Fruit fly (Drosophila melanogaster) whole organism, embryonic: ENCODE results near the gene pico.
A peak's percentile ranks its signal among the peaks of the same experiment; 100 is the strongest.

Experiments used
- Aef1 ChIP-seq: fragments of 200-800 bp; sonication (Bioruptor generic); IDR thresholded peaks from 3 replicates; pipeline ENCODE4 v1.3.6; 2022; ENCODE audit warnings: missing biosample characterization, missing genetic modification characterization
- BEAF-32 ChIP-seq: fragments of 200-800 bp; sonication (Bioruptor generic); optimal IDR thresholded peaks from 3 replicates; lab custom pipeline; 2017; ENCODE audit warnings: missing biosample characterization, missing genetic modification characterization, mild to moderate bottlenecking, moderate library complexity, missing genetic modification reagents
- Bdp1 ChIP-seq: fragments of 200-800 bp; sonication (Bioruptor generic); optimal IDR thresholded peaks from 3 replicates; lab custom pipeline; 2016; ENCODE audit warnings: missing biosample characterization, missing genetic modification characterization
- Blimp-1 ChIP-seq: fragments of 200-800 bp; sonication (Bioruptor generic); optimal IDR thresholded peaks from 3 replicates; lab custom pipeline; 2018; ENCODE audit warnings: missing biosample characterization, missing genetic modification characterization, mild to moderate bottlenecking, moderate library complexity, missing genetic modification reagents
- C15 ChIP-seq: fragments of 200-800 bp; sonication (Bioruptor generic); IDR thresholded peaks from 3 replicates; pipeline ENCODE4 v1.3.6; 2022; ENCODE audit warnings: missing biosample characterization, missing genetic modification characterization
- CG12071 ChIP-seq: fragments of 200-800 bp; sonication (Bioruptor generic); optimal IDR thresholded peaks from 3 replicates; lab custom pipeline; 2018; ENCODE audit warnings: missing biosample characterization, mild to moderate bottlenecking, missing genetic modification characterization
- CG12155 ChIP-seq: fragments of 200-800 bp; sonication (Bioruptor generic); optimal IDR thresholded peaks from 3 replicates; lab custom pipeline; 2016; ENCODE audit warnings: missing biosample characterization, missing genetic modification characterization
- CG14710 ChIP-seq: fragments of 200-800 bp; sonication (Bioruptor generic); optimal IDR thresholded peaks from 3 replicates; lab custom pipeline; 2019; ENCODE audit warnings: missing biosample characterization, mild to moderate bottlenecking, missing genetic modification characterization, moderate library complexity
- CG1603 ChIP-seq: fragments of 200-800 bp; sonication (Bioruptor generic); optimal IDR thresholded peaks from 2 replicates; lab custom pipeline; 2019; ENCODE audit warnings: missing biosample characterization, mild to moderate bottlenecking, missing genetic modification characterization, moderate library complexity
- CG16815 ChIP-seq: fragments of 200-800 bp; sonication (Bioruptor generic); optimal IDR thresholded peaks from 3 replicates; lab custom pipeline; 2017; ENCODE audit warnings: missing biosample characterization, mild to moderate bottlenecking, missing genetic modification characterization
- CG1792 ChIP-seq: fragments of 200-800 bp; sonication (Bioruptor generic); optimal IDR thresholded peaks from 2 replicates; lab custom pipeline; 2016; ENCODE audit warnings: missing biosample characterization, missing genetic modification characterization
- CG32532 ChIP-seq: fragments of 200-800 bp; sonication (Bioruptor generic); IDR thresholded peaks from 2 replicates; pipeline ENCODE4 v1.3.6; 2022; ENCODE audit warnings: missing biosample characterization, missing genetic modification characterization
- CG3407 ChIP-seq: fragments of 200-800 bp; sonication (Bioruptor generic); optimal IDR thresholded peaks from 2 replicates; lab custom pipeline; 2018; ENCODE audit warnings: missing biosample characterization, mild to moderate bottlenecking, missing genetic modification characterization
- CG34376 ChIP-seq: fragments of 200-800 bp; sonication (Bioruptor generic); optimal IDR thresholded peaks from 2 replicates; lab custom pipeline; 2018; ENCODE audit warnings: missing biosample characterization, mild to moderate bottlenecking, missing genetic modification characterization
- CG4707 ChIP-seq: fragments of 200-800 bp; sonication (Bioruptor generic); optimal IDR thresholded peaks from 2 replicates; lab custom pipeline; 2018; ENCODE audit warnings: missing biosample characterization, mild to moderate bottlenecking, missing genetic modification characterization, moderate library complexity
- CG7839 ChIP-seq: fragments of 200-800 bp; sonication (Bioruptor generic); optimal IDR thresholded peaks from 3 replicates; lab custom pipeline; 2018; ENCODE audit warnings: missing biosample characterization, mild to moderate bottlenecking, missing genetic modification characterization, moderate library complexity
- CG8944 ChIP-seq: fragments of 200-800 bp; sonication (Bioruptor generic); optimal IDR thresholded peaks from 3 replicates; lab custom pipeline; 2016; ENCODE audit warnings: missing biosample characterization, missing genetic modification characterization
- CHES-1-like ChIP-seq: fragments of 200-800 bp; sonication (Bioruptor generic); optimal IDR thresholded peaks from 2 replicates; lab custom pipeline; 2016; ENCODE audit warnings: missing biosample characterization, missing genetic modification characterization
- CkIIα-i1 ChIP-seq: fragments of 200-800 bp; sonication (Bioruptor generic); IDR thresholded peaks from 2 replicates; pipeline ENCODE4 v1.3.6; 2022; ENCODE audit warnings: missing biosample characterization, missing genetic modification characterization
- D19A ChIP-seq: fragments of 200-800 bp; optimal IDR thresholded peaks from 3 replicates; lab custom pipeline; 2019; ENCODE audit warnings: missing biosample characterization, mild to moderate bottlenecking, missing genetic modification characterization, moderate library complexity
- Doc3 ChIP-seq: fragments of 200-800 bp; sonication (Bioruptor generic); IDR thresholded peaks from 3 replicates; pipeline ENCODE4 v1.3.6; 2022; ENCODE audit warnings: missing biosample characterization, missing genetic modification characterization; ENCODE audit not compliant: partially characterized antibody
- Dref ChIP-seq: fragments of 200-800 bp; sonication (Bioruptor generic); IDR thresholded peaks from 2 replicates; pipeline ENCODE4 v1.3.6; 2022; ENCODE audit warnings: missing biosample characterization, missing genetic modification characterization
- HmgZ ChIP-seq: fragments of 200-800 bp; sonication (Bioruptor generic); optimal IDR thresholded peaks from 2 replicates; lab custom pipeline; 2018; ENCODE audit warnings: missing biosample characterization, mild to moderate bottlenecking, missing genetic modification characterization
- Hmr ChIP-seq: fragments of 200-800 bp; sonication (Bioruptor generic); optimal IDR thresholded peaks from 3 replicates; lab custom pipeline; 2017; ENCODE audit warnings: mild to moderate bottlenecking, missing biosample characterization, missing genetic modification reagents, missing genetic modification characterization
- MESR4 ChIP-seq: fragments of 200-800 bp; sonication (Bioruptor generic); optimal IDR thresholded peaks from 2 replicates; lab custom pipeline; 2018; ENCODE audit warnings: missing biosample characterization, mild to moderate bottlenecking, missing genetic modification characterization, moderate library complexity
- Meics ChIP-seq: fragments of 200-800 bp; sonication (Bioruptor generic); optimal IDR thresholded peaks from 2 replicates; lab custom pipeline; 2017; ENCODE audit warnings: missing biosample characterization, mild to moderate bottlenecking, missing genetic modification characterization
- Sox102F ChIP-seq: fragments of 200-800 bp; sonication (Bioruptor generic); optimal IDR thresholded peaks from 2 replicates; lab custom pipeline; 2018; ENCODE audit warnings: missing biosample characterization, mild to moderate bottlenecking, missing genetic modification characterization, moderate library complexity
- Spps ChIP-seq: fragments of 200-800 bp; sonication (Bioruptor generic); optimal IDR thresholded peaks from 2 replicates; lab custom pipeline; 2018; ENCODE audit warnings: missing biosample characterization, mild to moderate bottlenecking, missing genetic modification characterization
- Sry-δ ChIP-seq: fragments of 200-800 bp; sonication (Bioruptor generic); optimal IDR thresholded peaks from 2 replicates; lab custom pipeline; 2016; ENCODE audit warnings: missing biosample characterization, missing genetic modification characterization
- ara ChIP-seq: fragments of 200-800 bp; sonication (Bioruptor generic); IDR thresholded peaks from 2 replicates; pipeline ENCODE4 v1.3.6; 2022; ENCODE audit warnings: missing biosample characterization, missing genetic modification characterization
- bowl ChIP-seq: fragments of 200-800 bp; sonication (Bioruptor generic); IDR thresholded peaks from 2 replicates; pipeline ENCODE4 v1.3.6; 2022; ENCODE audit warnings: missing biosample characterization, missing genetic modification characterization
- bsh ChIP-seq, 2 experiments: fragments of 200-800 bp; sonication (Bioruptor generic); optimal IDR thresholded peaks; 2 replicates each; lab custom pipeline; 2017 to 2018; ENCODE audit warnings: mild to moderate bottlenecking in 2 of 2, missing biosample characterization in 2 of 2, missing genetic modification characterization in 2 of 2, moderate library complexity in 1 of 2
- caup ChIP-seq: fragments of 200-800 bp; sonication (Bioruptor generic); optimal IDR thresholded peaks from 3 replicates; lab custom pipeline; 2017; ENCODE audit warnings: missing biosample characterization, mild to moderate bottlenecking, missing genetic modification characterization, moderate library complexity; ENCODE audit not compliant: severe bottlenecking
- chm ChIP-seq: fragments of 200-800 bp; sonication (Bioruptor generic); IDR thresholded peaks from 2 replicates; pipeline ENCODE4 v1.3.6; 2022; ENCODE audit warnings: missing biosample characterization, missing genetic modification characterization
- fd3F ChIP-seq: fragments of 200-800 bp; sonication (Bioruptor generic); optimal IDR thresholded peaks from 2 replicates; lab custom pipeline; 2018; ENCODE audit warnings: missing biosample characterization, mild to moderate bottlenecking, missing genetic modification characterization, moderate library complexity
- fd96Cb ChIP-seq: fragments of 200-800 bp; sonication (Bioruptor generic); optimal IDR thresholded peaks from 2 replicates; lab custom pipeline; 2018; ENCODE audit warnings: missing biosample characterization, mild to moderate bottlenecking, missing genetic modification characterization, moderate library complexity
- gro ChIP-seq: fragments of 200-800 bp; sonication (Bioruptor generic); optimal IDR thresholded peaks from 2 replicates; lab custom pipeline; 2016; ENCODE audit warnings: missing biosample characterization, missing genetic modification characterization
- gsb-n ChIP-seq: fragments of 200-800 bp; sonication (Bioruptor generic); optimal IDR thresholded peaks from 3 replicates; lab custom pipeline; 2018; ENCODE audit warnings: missing biosample characterization, mild to moderate bottlenecking, missing genetic modification characterization
- gt ChIP-seq: fragments of 200-800 bp; sonication (Bioruptor generic); IDR thresholded peaks from 2 replicates; pipeline ENCODE4 v1.3.6; 2022; ENCODE audit warnings: missing biosample characterization, missing genetic modification characterization
- hkb ChIP-seq, 2 experiments: fragments of 200-800 bp in 1 of 2; fragments of >200 bp in 1 of 2; sonication (Bioruptor generic) in 1 of 2; IDR thresholded peaks in 1 of 2; optimal IDR thresholded peaks in 1 of 2; 2 replicates each; pipeline versions ENCODE4 v1.3.6 to Lab custom; 2017 to 2022; ENCODE audit warnings: missing biosample characterization in 1 of 2, missing genetic modification characterization in 1 of 2
- lmd ChIP-seq: fragments of 200-800 bp; sonication (Bioruptor generic); IDR thresholded peaks from 2 replicates; pipeline ENCODE4 v1.3.6; 2022; ENCODE audit warnings: missing biosample characterization, missing genetic modification characterization
- pan ChIP-seq, 4 experiments: fragments of >200 bp in 3 of 4; fragments of 200-800 bp in 1 of 4; sonication (Bioruptor generic) in 1 of 4; optimal IDR thresholded peaks in 3 of 4; IDR thresholded peaks in 1 of 4; 2 replicates each; pipeline versions ENCODE4 v1.3.6 to Lab custom; 2017 to 2022; ENCODE audit warnings: missing biosample characterization in 2 of 4, missing genetic modification characterization in 2 of 4, mixed read lengths in 1 of 4
- sisA ChIP-seq: fragments of 200-800 bp; sonication (Bioruptor generic); IDR thresholded peaks from 2 replicates; pipeline ENCODE4 v1.3.6; 2022; ENCODE audit warnings: missing biosample characterization, missing genetic modification characterization
- sqz ChIP-seq: fragments of 200-800 bp; sonication (Bioruptor generic); optimal IDR thresholded peaks from 3 replicates; lab custom pipeline; 2018; ENCODE audit warnings: missing biosample characterization, mild to moderate bottlenecking, missing genetic modification characterization
- sr ChIP-seq: fragments of 200-800 bp; sonication (Bioruptor generic); IDR thresholded peaks from 3 replicates; pipeline ENCODE4 v1.3.6; 2022; ENCODE audit warnings: missing biosample characterization, missing genetic modification characterization
- stwl ChIP-seq: fragments of 200-800 bp; sonication (Bioruptor generic); optimal IDR thresholded peaks from 3 replicates; lab custom pipeline; 2018; ENCODE audit warnings: missing biosample characterization, mild to moderate bottlenecking, missing genetic modification characterization, moderate library complexity

Gene pico

dm6 chrX:19825191-19825590, 26.7 kb downstream of the pico start (continued):
- no peak for TF ChIP-seq gsb-n
- TF ChIP-seq Hmr (GFP tag; lab: Kevin White, UChicago), result peak; percentile 20
- no peak for TF ChIP-seq D19A (tag; lab: Kevin White, UChicago)
- no peak for TF ChIP-seq Doc3 (GFP tag; lab: Robert Waterston, UW)
- TF ChIP-seq bsh (GFP tag; optimal IDR thresholded peaks at IDR 0.05; lab: Kevin White, UChicago), result peak in 1 of 2 experiments; percentile 5
- no peak for TF ChIP-seq gro
- TF ChIP-seq Aef1, result no peak
- TF ChIP-seq Bdp1 (GFP tag; lab: Kevin White, UChicago), result no peak
- TF ChIP-seq Dref (GFP tag; lab: Robert Waterston, UW), result no peak
- no peak for TF ChIP-seq MESR4 (GFP tag; lab: Kevin White, UChicago)

- TF ChIP-seq stwl (tag; lab: Kevin White, UChicago), result peak; percentile 15
- TF ChIP-seq CG14710 (tag; lab: Kevin White, UChicago), result peak; percentile 83
- no peak for TF ChIP-seq CkIIα-i1 (GFP tag; lab: Robert Waterston, UW)
Measured at dm6 chrX:19823980-19824379, 27.9 kb downstream of the pico start, which contains the start of gene SkpE. TSS of gene SkpE (minus strand) at chrX:19824080.

dm6 chrX:19818617-19819016, 33.2 kb downstream of the pico start:
- no peak for TF ChIP-seq CHES-1-like (GFP tag; lab: Kevin White, UChicago)
- no peak for TF ChIP-seq sr (GFP tag; lab: Robert Waterston, UW)
- peak; percentile 26 for TF ChIP-seq Blimp-1 (GFP tag; lab: Kevin White, UChicago)
- no peak for TF ChIP-seq Spps (tag; lab: Kevin White, UChicago)
- peak; percentile 10 for TF ChIP-seq fd96Cb (tag; lab: Kevin White, UChicago)
- no peak for TF ChIP-seq sqz
- peak; percentile 42 for TF ChIP-seq CG7839
- no peak for TF ChIP-seq gt
- TF ChIP-seq C15 (GFP tag; lab: Robert Waterston, UW), result no peak
- no peak for TF ChIP-seq BEAF-32 (GFP tag; lab: Kevin White, UChicago)
- TF ChIP-seq CG4707, result no peak
- no peak for TF ChIP-seq CG16815
- TF ChIP-seq ara (GFP tag; lab: Robert Waterston, UW), result no peak
- TF ChIP-seq HmgZ (tag; lab: Kevin White, UChicago), result no peak
- no peak for TF ChIP-seq CG8944 (GFP tag; lab: Kevin White, UChicago)
- TF ChIP-seq hkb (optimal IDR thresholded peaks at IDR 0.05; lab: Kevin White, UChicago), result no peak
- TF ChIP-seq hkb (GFP tag; IDR thresholded peaks at IDR 0.05; lab: Robert Waterston, UW), result no peak; the same call in 1 of the 2 replicates
- no peak for TF ChIP-seq CG1792
- no peak for TF ChIP-seq caup (GFP tag; lab: Kevin White, UChicago)
- no peak for TF ChIP-seq Dref (GFP tag; lab: Robert Waterston, UW)
- no peak for TF ChIP-seq CG34376
- no peak for TF ChIP-seq CG12071 (GFP tag; lab: Kevin White, UChicago)
- no peak for TF ChIP-seq sisA (GFP tag; lab: Robert Waterston, UW)
- no peak for TF ChIP-seq fd3F (GFP tag; lab: Kevin White, UChicago)
- no peak for TF ChIP-seq CG3407 (GFP tag; lab: Kevin White, UChicago)
- TF ChIP-seq CG1603 (tag; lab: Kevin White, UChicago), result no peak
- no peak for TF ChIP-seq CG32532 (GFP tag; lab: Robert Waterston, UW)
- peak; percentile 40 for TF ChIP-seq Sox102F
- TF ChIP-seq Sry-δ (GFP tag; lab: Kevin White, UChicago), result no peak
- TF ChIP-seq bowl (GFP tag; lab: Robert Waterston, UW), result no peak
- peak; percentile 30 for TF ChIP-seq Meics
- no peak for TF ChIP-seq pan (optimal IDR thresholded peaks at IDR 0.05; lab: Kevin White, UChicago)
- TF ChIP-seq pan (GFP tag; optimal IDR thresholded peaks at IDR 0.05 in 1 of 2, IDR thresholded peaks at IDR 0.05 in 1 of 2), result no peak
- TF ChIP-seq chm (GFP tag; lab: Robert Waterston, UW), result no peak
- 0 out of 2 replicates have a peak, but pooled peaks have one; percentile 20 for TF ChIP-seq lmd (GFP tag; lab: Robert Waterston, UW)
- no peak for TF ChIP-seq CG12155 (GFP tag; lab: Kevin White, UChicago)
